Fruit fly (Drosophila melanogaster): ENCODE measurements around the gene CG14218.

dm6 chrX:19601644-19602043 lies 19.9 kb upstream of the CG14218 start, which contains the start of gene CG14220:
- TF ChIP-seq CG12605 (GFP tag; IDR thresholded peaks at IDR 0.05) (no peak), CG8301 (tag; optimal IDR thresholded peaks at IDR 0.05) (no peak), CG4496 (GFP tag; IDR thresholded peaks at IDR 0.05) (no peak), CG8159 (tag; optimal IDR thresholded peaks at IDR 0.05) (no peak), Pif1B (GFP tag; optimal IDR thresholded peaks at IDR 0.05) (no peak), CG34367 (tag; optimal IDR thresholded peaks at IDR 0.05) (no peak), CG13204 (GFP tag; optimal IDR thresholded peaks at IDR 0.05) (no peak), rn (GFP tag; IDR thresholded peaks at IDR 0.05) (no peak), CG10348 (GFP tag; IDR thresholded peaks at IDR 0.05) (no peak), Pif1A (GFP tag; optimal IDR thresholded peaks at IDR 0.05) (no peak), Ets98B (GFP tag; IDR thresholded peaks at IDR 0.05) (no peak)
